Worm (Caenorhabditis elegans) whole organism, L2 larva: Measurements from ENCODE around the gene sra-36.

ENCODE experiments used
- F13H6.1 ChIP-seq: sonication (generic microtip); optimal IDR thresholded peaks from 2 replicates; lab custom pipeline; 2016; ENCODE audit warnings: missing genetic modification characterization, missing compliant biosample characterization
- aly-2 ChIP-seq: fragments of 150-350 bp; optimal IDR thresholded peaks from 2 replicates; lab custom pipeline; 2014; ENCODE audit warnings: missing biosample characterization, missing genetic modification characterization
- ceh-82 ChIP-seq: fragments of 150-350 bp; optimal IDR thresholded peaks from 2 replicates; lab custom pipeline; 2014; ENCODE audit warnings: missing biosample characterization, missing genetic modification characterization
- egl-27 ChIP-seq: sonication (generic microtip); optimal IDR thresholded peaks from 3 replicates; lab custom pipeline; 2017; ENCODE audit warnings: missing biosample characterization, missing genetic modification reagents, missing genetic modification characterization
- lin-13 ChIP-seq: fragments of 150-350 bp; optimal IDR thresholded peaks from 2 replicates; lab custom pipeline; 2014; ENCODE audit warnings: missing biosample characterization, missing genetic modification reagents, missing genetic modification characterization
- mdl-1 ChIP-seq, 2 experiments: fragments of 150-350 bp in 1 of 2; sonication (generic microtip) in 1 of 2; optimal IDR thresholded peaks; 2 replicates each; lab custom pipeline; 2017; ENCODE audit warnings: missing biosample characterization in 2 of 2, missing genetic modification characterization in 2 of 2
- nhr-12 ChIP-seq: fragments of 150-350 bp; optimal IDR thresholded peaks from 2 replicates; lab custom pipeline; 2014; ENCODE audit warnings: missing biosample characterization, missing genetic modification characterization
- nhr-237 ChIP-seq: fragments of 150-350 bp; optimal IDR thresholded peaks from 2 replicates; lab custom pipeline; 2014; ENCODE audit warnings: missing biosample characterization, missing genetic modification characterization
- nhr-6 ChIP-seq: fragments of 150-350 bp; optimal IDR thresholded peaks from 2 replicates; lab custom pipeline; 2014; ENCODE audit warnings: missing biosample characterization, missing genetic modification characterization
- nhr-77 ChIP-seq: fragments of 150-350 bp; optimal IDR thresholded peaks from 2 replicates; lab custom pipeline; 2014; ENCODE audit warnings: missing biosample characterization, missing genetic modification characterization
- unc-55 ChIP-seq: fragments of 150-350 bp; sonication (generic microtip); optimal IDR thresholded peaks from 3 replicates; lab custom pipeline; 2014; ENCODE audit warnings: missing biosample characterization, missing genetic modification reagents, missing genetic modification characterization
- zag-1 ChIP-seq: fragments of 150-350 bp; optimal IDR thresholded peaks from 2 replicates; lab custom pipeline; 2014; ENCODE audit warnings: missing biosample characterization, missing genetic modification characterization
- ztf-11 ChIP-seq: sonication (generic microtip); optimal IDR thresholded peaks from 2 replicates; lab custom pipeline; 2017; ENCODE audit warnings: missing biosample characterization, missing genetic modification characterization

DNA sequence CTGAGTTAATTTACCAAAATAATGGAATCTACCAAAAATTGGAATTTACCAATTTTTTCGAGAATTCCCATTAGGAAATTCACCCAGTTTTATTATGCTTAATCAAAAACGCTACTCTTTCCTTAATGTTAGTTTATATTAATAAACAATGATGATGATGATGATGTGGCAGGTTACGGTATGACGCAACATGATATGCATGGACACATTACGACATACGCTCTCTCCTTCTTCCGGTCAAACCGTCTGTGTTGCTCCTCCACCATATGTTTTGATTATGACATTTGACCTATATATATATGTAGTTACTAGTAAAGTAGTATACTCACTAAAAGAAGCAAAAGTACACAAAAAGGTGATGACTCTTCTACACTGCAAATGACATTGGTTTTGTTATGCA is 36.9 kb upstream of the sra-36 start:
- TF ChIP-seq nhr-12 (tag; lab: Kevin White, UChicago), result no peak
- TF ChIP-seq lin-13 (GFP tag; lab: Kevin White, UChicago), result no peak
- no peak for TF ChIP-seq nhr-77 (tag; lab: Kevin White, UChicago)
- no peak for TF ChIP-seq mdl-1 (tag; optimal IDR thresholded peaks at IDR 0.05; lab: Kevin White, UChicago)
- TF ChIP-seq egl-27 (tag; lab: Kevin White, UChicago), result no peak
- no peak for TF ChIP-seq zag-1 (tag; lab: Kevin White, UChicago)
- no peak for TF ChIP-seq ceh-82 (tag; lab: Kevin White, UChicago)
- TF ChIP-seq ztf-11 (tag; lab: Kevin White, UChicago), result no peak
- no peak for TF ChIP-seq unc-55
- no peak for TF ChIP-seq aly-2
- no peak for TF ChIP-seq F13H6.1 (tag; lab: Kevin White, UChicago)
- TF ChIP-seq nhr-6 (tag; lab: Kevin White, UChicago), result no peak
- TF ChIP-seq nhr-237 (tag; lab: Kevin White, UChicago), result no peak
